Fruit fly (Drosophila melanogaster) whole organism, prepupa: Measurements from ENCODE around the gene E23.

Source experiments
- CG10669 ChIP-seq: fragments of 200-800 bp; sonication (Bioruptor generic); optimal IDR thresholded peaks from 3 replicates; lab custom pipeline; 2018; ENCODE audit warnings: missing biosample characterization, mild to moderate bottlenecking, missing genetic modification characterization, moderate library complexity
- Hr39 ChIP-seq: fragments of 200-800 bp; sonication (Bioruptor generic); optimal IDR thresholded peaks from 2 replicates; lab custom pipeline; 2016; ENCODE audit warnings: missing biosample characterization, missing genetic modification characterization

- no peak for TF ChIP-seq CG10669 (GFP tag; lab: Kevin White, UChicago)
- TF ChIP-seq Hr39 (GFP tag; lab: Kevin White, UChicago): no peak
Observed at dm6 chr2L:3346483-3346839, 8.2 kb downstream of the E23 start.
